Fruit fly (Drosophila melanogaster) whole organism, embryonic: ENCODE results near the gene RpS20.
A peak's percentile ranks its signal among the peaks of the same experiment; 100 is the strongest.

Experiments used
- ATbp ChIP-seq: fragments of 200-800 bp; sonication (Bioruptor generic); optimal IDR thresholded peaks from 2 replicates; lab custom pipeline; 2017; ENCODE audit warnings: missing biosample characterization, mild to moderate bottlenecking, missing genetic modification characterization, missing genetic modification reagents
- B-H2 ChIP-seq: fragments of 200-800 bp; sonication (Bioruptor generic); optimal IDR thresholded peaks from 2 replicates; lab custom pipeline; 2018; ENCODE audit warnings: missing biosample characterization, mild to moderate bottlenecking, missing genetic modification characterization
- Bteb2 ChIP-seq: fragments of 200-800 bp; sonication (Bioruptor generic); optimal IDR thresholded peaks from 2 replicates; lab custom pipeline; 2016; ENCODE audit warnings: missing biosample characterization, missing genetic modification characterization
- CG1024 ChIP-seq: fragments of 200-800 bp; sonication (Bioruptor generic); IDR thresholded peaks from 2 replicates; pipeline ENCODE4 v1.3.6; 2022; ENCODE audit warnings: missing biosample characterization, missing genetic modification characterization
- CG10321 ChIP-seq: fragments of 200-800 bp; sonication (Bioruptor generic); IDR thresholded peaks from 2 replicates; pipeline ENCODE4 v1.3.6; 2022; ENCODE audit warnings: missing biosample characterization, missing genetic modification characterization
- CG10366 ChIP-seq: fragments of 200-800 bp; sonication (Bioruptor generic); IDR thresholded peaks from 2 replicates; pipeline ENCODE4 v1.3.6; 2022; ENCODE audit warnings: missing biosample characterization, missing genetic modification characterization
- CG10462 ChIP-seq: fragments of 200-800 bp; sonication (Bioruptor generic); optimal IDR thresholded peaks from 2 replicates; lab custom pipeline; 2016; ENCODE audit warnings: missing biosample characterization, missing genetic modification characterization
- CG10543 ChIP-seq: fragments of 200-800 bp; sonication (Bioruptor generic); optimal IDR thresholded peaks from 3 replicates; lab custom pipeline; 2017; ENCODE audit warnings: missing biosample characterization, mild to moderate bottlenecking, missing genetic modification characterization, moderate library complexity
- CG11695 ChIP-seq: fragments of 200-800 bp; sonication (Bioruptor generic); IDR thresholded peaks from 3 replicates; pipeline ENCODE4 v1.3.6; 2022; ENCODE audit warnings: missing biosample characterization, missing genetic modification characterization
- CG12071 ChIP-seq: fragments of 200-800 bp; sonication (Bioruptor generic); optimal IDR thresholded peaks from 3 replicates; lab custom pipeline; 2018; ENCODE audit warnings: missing biosample characterization, mild to moderate bottlenecking, missing genetic modification characterization
- CG12104 ChIP-seq: fragments of 200-800 bp; sonication (Bioruptor generic); optimal IDR thresholded peaks from 3 replicates; lab custom pipeline; 2016; ENCODE audit warnings: missing biosample characterization, missing genetic modification characterization
- CG13296 ChIP-seq: fragments of 200-800 bp; sonication (Bioruptor generic); optimal IDR thresholded peaks from 3 replicates; lab custom pipeline; 2018; ENCODE audit warnings: missing biosample characterization, mild to moderate bottlenecking, missing genetic modification characterization
- CG14014 ChIP-seq: fragments of 200-800 bp; sonication (Bioruptor generic); IDR thresholded peaks from 2 replicates; pipeline ENCODE4 v1.3.6; 2022; ENCODE audit warnings: missing biosample characterization, missing genetic modification characterization
- CG15696 ChIP-seq: fragments of 200-800 bp; sonication (Bioruptor generic); optimal IDR thresholded peaks from 2 replicates; lab custom pipeline; 2019; ENCODE audit warnings: missing biosample characterization, mild to moderate bottlenecking, missing genetic modification characterization, moderate library complexity
- CG16779 ChIP-seq: fragments of 200-800 bp; sonication (Bioruptor generic); IDR thresholded peaks from 2 replicates; pipeline ENCODE4 v1.3.6; 2022; ENCODE audit warnings: missing biosample characterization, missing genetic modification characterization
- CG18011 ChIP-seq: fragments of 200-800 bp; sonication (Bioruptor generic); optimal IDR thresholded peaks from 2 replicates; lab custom pipeline; 2017; ENCODE audit warnings: missing biosample characterization, missing genetic modification characterization, mild to moderate bottlenecking, moderate library complexity, missing genotype
- CG2875 ChIP-seq: fragments of 200-800 bp; sonication (Bioruptor generic); optimal IDR thresholded peaks from 2 replicates; lab custom pipeline; 2017; ENCODE audit warnings: missing biosample characterization, mild to moderate bottlenecking, missing genetic modification characterization, missing genetic modification reagents
- CG32532 ChIP-seq: fragments of 200-800 bp; sonication (Bioruptor generic); IDR thresholded peaks from 2 replicates; pipeline ENCODE4 v1.3.6; 2022; ENCODE audit warnings: missing biosample characterization, missing genetic modification characterization
- CG32767 ChIP-seq: fragments of 200-800 bp; sonication (Bioruptor generic); IDR thresholded peaks from 2 replicates; pipeline ENCODE4 v1.3.6; 2022; ENCODE audit warnings: missing biosample characterization, missing genetic modification characterization
- CG3407 ChIP-seq: fragments of 200-800 bp; sonication (Bioruptor generic); optimal IDR thresholded peaks from 2 replicates; lab custom pipeline; 2018; ENCODE audit warnings: missing biosample characterization, mild to moderate bottlenecking, missing genetic modification characterization
- CG34376 ChIP-seq: fragments of 200-800 bp; sonication (Bioruptor generic); optimal IDR thresholded peaks from 2 replicates; lab custom pipeline; 2018; ENCODE audit warnings: missing biosample characterization, mild to moderate bottlenecking, missing genetic modification characterization
- CG6254 ChIP-seq: fragments of 200-800 bp; sonication (Bioruptor generic); optimal IDR thresholded peaks from 3 replicates; lab custom pipeline; 2017; ENCODE audit warnings: mild to moderate bottlenecking, missing biosample characterization, missing genetic modification reagents, missing genetic modification characterization
- CG7786 ChIP-seq: fragments of 200-800 bp; sonication (Bioruptor generic); optimal IDR thresholded peaks from 2 replicates; lab custom pipeline; 2016; ENCODE audit warnings: missing biosample characterization, missing genetic modification characterization
- CoRest ChIP-seq: fragments of 200-800 bp; sonication (Bioruptor generic); optimal IDR thresholded peaks from 3 replicates; lab custom pipeline; 2018; ENCODE audit warnings: missing biosample characterization, mild to moderate bottlenecking, missing genetic modification characterization, moderate library complexity
- Dll ChIP-seq: fragments of 200-800 bp; sonication (Bioruptor generic); IDR thresholded peaks from 4 replicates; pipeline ENCODE4 v1.3.6; 2022; ENCODE audit warnings: missing biosample characterization, missing genetic modification characterization; ENCODE audit not compliant: partially characterized antibody
- Hsf ChIP-seq: fragments of 200-800 bp; sonication (Bioruptor generic); optimal IDR thresholded peaks from 3 replicates; lab custom pipeline; 2016; ENCODE audit warnings: missing biosample characterization, missing genetic modification characterization
- Jarid2 ChIP-seq: fragments of 200-800 bp; sonication (Bioruptor generic); optimal IDR thresholded peaks from 3 replicates; lab custom pipeline; 2017; ENCODE audit warnings: mild to moderate bottlenecking, missing biosample characterization, missing genetic modification reagents, missing genetic modification characterization
- Lhr ChIP-seq: fragments of 200-800 bp; sonication (Bioruptor generic); optimal IDR thresholded peaks from 3 replicates; lab custom pipeline; 2017; ENCODE audit warnings: mild to moderate bottlenecking, missing biosample characterization, missing genetic modification reagents, missing genetic modification characterization
- Med ChIP-seq: fragments of 200-800 bp; sonication (Bioruptor generic); peaks from one replicate; lab custom pipeline; 2016; ENCODE audit warnings: missing biosample characterization, missing genetic modification characterization, mild to moderate bottlenecking, inconsistent platforms, moderate library complexity
- Optix ChIP-seq: fragments of 200-800 bp; sonication (Bioruptor generic); IDR thresholded peaks from 3 replicates; pipeline ENCODE4 v1.3.6; 2022; ENCODE audit warnings: missing biosample characterization, missing genetic modification characterization
- Ptx1 ChIP-seq: fragments of 200-800 bp; sonication (Bioruptor generic); IDR thresholded peaks from 2 replicates; pipeline ENCODE4 v1.3.6; 2022; ENCODE audit warnings: missing biosample characterization, missing genetic modification characterization
- Rfx ChIP-seq: fragments of 200-800 bp; sonication (Bioruptor generic); IDR thresholded peaks from 2 replicates; pipeline ENCODE4 v1.3.6; 2022; ENCODE audit warnings: missing biosample characterization, missing genetic modification characterization
- Sry-δ ChIP-seq: fragments of 200-800 bp; sonication (Bioruptor generic); optimal IDR thresholded peaks from 2 replicates; lab custom pipeline; 2016; ENCODE audit warnings: missing biosample characterization, missing genetic modification characterization
- Xrp1 ChIP-seq: fragments of 200-800 bp; sonication (Bioruptor generic); IDR thresholded peaks from 2 replicates; pipeline ENCODE4 v1.3.6; 2022; ENCODE audit warnings: missing biosample characterization, missing genetic modification characterization
- chinmo ChIP-seq: fragments of 200-800 bp; sonication (Bioruptor generic); IDR thresholded peaks from 4 replicates; pipeline ENCODE4 v1.3.6; 2022; ENCODE audit warnings: missing biosample characterization, missing genetic modification characterization; ENCODE audit not compliant: partially characterized antibody
- chn ChIP-seq: fragments of 200-800 bp; sonication (Bioruptor generic); optimal IDR thresholded peaks from 2 replicates; lab custom pipeline; 2016; ENCODE audit warnings: missing biosample characterization, missing genetic modification characterization
- ftz-f1 ChIP-seq: fragments of 200-800 bp; sonication (Bioruptor generic); optimal IDR thresholded peaks from 2 replicates; lab custom pipeline; 2016; ENCODE audit warnings: missing biosample characterization, missing genetic modification characterization
- gce ChIP-seq: fragments of 200-800 bp; sonication (Bioruptor generic); IDR thresholded peaks from 3 replicates; pipeline ENCODE4 v1.3.6; 2022; ENCODE audit warnings: missing biosample characterization, missing genetic modification characterization
- jigr1 ChIP-seq: fragments of 200-800 bp; sonication (Bioruptor generic); IDR thresholded peaks from 3 replicates; pipeline ENCODE4 v1.3.6; 2022; ENCODE audit warnings: missing biosample characterization, missing genetic modification characterization
- lbe ChIP-seq: fragments of 200-800 bp; sonication (Bioruptor generic); optimal IDR thresholded peaks from 2 replicates; lab custom pipeline; 2016; ENCODE audit warnings: missing biosample characterization, mild to moderate bottlenecking, missing genetic modification characterization
- nau ChIP-seq: fragments of 200-800 bp; sonication (Bioruptor generic); optimal IDR thresholded peaks from 3 replicates; lab custom pipeline; 2017; ENCODE audit warnings: missing biosample characterization, mild to moderate bottlenecking, missing genetic modification characterization, missing genetic modification reagents
- nerfin-1 ChIP-seq: fragments of 200-800 bp; sonication (Bioruptor generic); optimal IDR thresholded peaks from 3 replicates; lab custom pipeline; 2019; ENCODE audit warnings: missing biosample characterization, mild to moderate bottlenecking, missing genetic modification characterization, moderate library complexity
- nom ChIP-seq: fragments of 200-800 bp; sonication (Bioruptor generic); optimal IDR thresholded peaks from 2 replicates; lab custom pipeline; 2017; ENCODE audit warnings: missing biosample characterization, missing genetic modification characterization, mild to moderate bottlenecking, moderate library complexity, missing genetic modification reagents
- pan ChIP-seq, 4 experiments: fragments of >200 bp in 3 of 4; fragments of 200-800 bp in 1 of 4; sonication (Bioruptor generic) in 1 of 4; optimal IDR thresholded peaks in 3 of 4; IDR thresholded peaks in 1 of 4; 2 replicates each; pipeline versions ENCODE4 v1.3.6 to Lab custom; 2017 to 2022; ENCODE audit warnings: missing biosample characterization in 2 of 4, missing genetic modification characterization in 2 of 4, mixed read lengths in 1 of 4
- slbo ChIP-seq: fragments of 200-800 bp; sonication (Bioruptor generic); IDR thresholded peaks from 2 replicates; pipeline ENCODE4 v1.3.6; 2022; ENCODE audit warnings: missing biosample characterization, missing genetic modification characterization
- sug ChIP-seq: fragments of 200-800 bp; optimal IDR thresholded peaks from 2 replicates; lab custom pipeline; 2019; ENCODE audit warnings: missing biosample characterization, mild to moderate bottlenecking, missing genetic modification characterization, moderate library complexity
- tap ChIP-seq: fragments of 200-800 bp; optimal IDR thresholded peaks from 3 replicates; lab custom pipeline; 2019; ENCODE audit warnings: missing biosample characterization, mild to moderate bottlenecking, missing genetic modification characterization, moderate library complexity
- unc-4 ChIP-seq: fragments of 200-800 bp; sonication (Bioruptor generic); IDR thresholded peaks from 2 replicates; pipeline ENCODE4 v1.3.6; 2022; ENCODE audit warnings: missing biosample characterization, missing genetic modification characterization; ENCODE audit not compliant: partially characterized antibody
- wek ChIP-seq: fragments of 200-800 bp; sonication (Bioruptor generic); optimal IDR thresholded peaks from 3 replicates; lab custom pipeline; 2018; ENCODE audit warnings: missing biosample characterization, mild to moderate bottlenecking, missing genetic modification characterization, moderate library complexity
- zen ChIP-seq: fragments of 200-800 bp; sonication (Bioruptor generic); optimal IDR thresholded peaks from 3 replicates; lab custom pipeline; 2018; ENCODE audit warnings: missing biosample characterization, mild to moderate bottlenecking, missing genetic modification characterization, moderate library complexity

The RpS20 gene

dm6 chr3R:20837242-20837664 is 15.3 kb downstream of the RpS20 start (continued):
- TF ChIP-seq CG1024 (GFP tag; lab: Robert Waterston, UW) (no peak), CoRest (tag; lab: Kevin White, UChicago) (no peak), CG18011 (GFP tag; lab: Kevin White, UChicago) (no peak), CG34376 (GFP tag; lab: Kevin White, UChicago) (peak; percentile 62), Optix (no peak), CG12104 (no peak), CG6254 (GFP tag; lab: Kevin White, UChicago) (peak; percentile 57), CG3407 (no peak), CG7786 (GFP tag; lab: Kevin White, UChicago) (no peak), zen (tag; lab: Kevin White, UChicago) (no peak), CG16779 (no peak), lbe (GFP tag; lab: Kevin White, UChicago) (no peak), Rfx (peak; percentile 25), Sry-δ (no peak), CG13296 (GFP tag; lab: Kevin White, UChicago) (peak; percentile 13), Med (peak; percentile 61), B-H2 (no peak), sug (tag; lab: Kevin White, UChicago) (peak; percentile 49), Xrp1 (no peak), CG10366 (peak; percentile 71), Hsf (GFP tag; lab: Kevin White, UChicago) (no peak), nom (GFP tag; lab: Kevin White, UChicago) (no peak), Lhr (GFP tag; lab: Kevin White, UChicago) (no peak), CG10321 (GFP tag; lab: Robert Waterston, UW) (no peak), jigr1 (no peak), unc-4 (GFP tag; lab: Robert Waterston, UW) (no peak), Bteb2 (GFP tag; lab: Kevin White, UChicago) (no peak), ftz-f1 (GFP tag; lab: Kevin White, UChicago) (no peak), CG10543 (GFP tag; lab: Kevin White, UChicago) (peak; percentile 74), chinmo (GFP tag; lab: Robert Waterston, UW) (peak; percentile 75; the same call in 2 of the 4 replicates), CG32532 (GFP tag; lab: Robert Waterston, UW) (no peak), CG14014 (GFP tag; lab: Robert Waterston, UW) (no peak), CG12071 (peak; percentile 24), tap (tag; lab: Kevin White, UChicago) (no peak), Ptx1 (GFP tag; lab: Robert Waterston, UW) (no peak), CG11695 (no peak), wek (no peak), gce (GFP tag; lab: Robert Waterston, UW) (no peak), pan (optimal IDR thresholded peaks at IDR 0.05; lab: Kevin White, UChicago) (no peak), pan (GFP tag; optimal IDR thresholded peaks at IDR 0.05 in 1 of 2, IDR thresholded peaks at IDR 0.05 in 1 of 2) (peak in 1 of 2 experiments; percentile 12), Dll (GFP tag; lab: Robert Waterston, UW) (no peak), slbo (GFP tag; lab: Robert Waterston, UW) (peak; percentile 19; the same call in 1 of the 2 replicates), CG15696 (tag; lab: Kevin White, UChicago) (no peak), ATbp (GFP tag; lab: Kevin White, UChicago) (peak; percentile 1), CG32767 (GFP tag; lab: Robert Waterston, UW) (no peak), chn (GFP tag; lab: Kevin White, UChicago) (no peak), CG10462 (GFP tag; lab: Kevin White, UChicago) (no peak), nerfin-1 (tag; lab: Kevin White, UChicago) (no peak), Jarid2 (GFP tag; lab: Kevin White, UChicago) (no peak), nau (GFP tag; lab: Kevin White, UChicago) (peak; percentile 0), CG2875 (no peak)
